Worm (Caenorhabditis elegans): Measurements from ENCODE around the gene irld-8.
A peak's percentile ranks its signal among the peaks of the same experiment; 100 is the strongest.
"Not testable (repeated sequence)": the region's sequence is repeated elsewhere in the genome, so short reads cannot be mapped to it uniquely, and the experiment has no call there.

irld-8 gene

DNA sequence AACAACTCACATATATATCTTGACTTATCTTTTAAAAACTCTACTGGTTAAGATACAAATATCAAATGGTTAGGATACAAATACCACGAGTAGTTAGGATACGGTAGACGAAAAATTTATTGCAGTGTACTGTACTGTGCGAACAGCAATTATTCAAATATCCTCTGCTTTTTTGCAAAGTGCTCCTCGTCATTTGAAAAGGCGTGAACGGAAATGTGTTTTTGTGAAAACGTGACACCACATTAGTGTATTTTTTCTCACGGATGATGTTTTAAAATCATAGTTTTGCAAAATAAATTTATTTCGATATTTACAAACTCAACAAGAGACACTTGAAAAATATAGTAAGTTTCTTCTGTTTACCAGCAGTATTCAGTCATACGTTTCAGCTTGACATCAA, 3.2 kb downstream of the irld-8 start, which contains the start of gene F42G8.8:
F42G8.8 (plus strand) TSS at position 301 of the 400 bp plus-strand sequence.
- no peak for TF ChIP-seq hpl-2 (GFP tag; optimal IDR thresholded peaks at IDR 0.05)

ce11 chrIV:8122349-8122748, 6.8 kb downstream of the irld-8 start, which contains the start of gene erp-44.3:
Gene erp-44.3 (plus strand): TSS chrIV:8122649.
- not testable (repeated sequence) for TF ChIP-seq snpc-4 (tag; optimal IDR thresholded peaks at IDR 0.05); ama-1 (optimal IDR thresholded peaks at IDR 0.05); unc-30 (tag; optimal IDR thresholded peaks at IDR 0.05)

DNA sequence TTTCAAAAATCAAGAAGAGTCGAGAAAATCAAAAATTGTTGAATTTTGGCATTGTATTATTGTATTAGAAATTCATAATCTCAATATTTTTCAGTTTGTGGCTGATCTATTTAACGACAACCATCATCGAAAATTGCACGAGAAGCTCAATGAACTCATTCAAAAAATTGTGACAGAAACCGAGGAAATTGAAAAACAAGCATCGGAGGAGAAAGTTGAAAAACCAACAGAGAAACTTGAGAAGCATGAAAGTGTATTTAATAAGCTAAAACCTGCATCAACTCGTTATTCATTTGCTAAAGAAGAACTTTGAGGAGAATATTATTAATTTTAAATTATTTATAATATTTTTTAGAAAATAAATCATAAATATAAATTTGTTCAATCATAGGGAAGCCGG, 11.3 kb downstream of the irld-8 start, which contains the start of gene ceph-41:
ceph-41 (plus strand) TSS at position 301 of the 400 bp plus-strand sequence.
- TF ChIP-seq unc-86 (tag; optimal IDR thresholded peaks at IDR 0.05), result no peak
- no peak for TF ChIP-seq efl-1 (optimal IDR thresholded peaks at IDR 0.05)
- TF ChIP-seq efl-1 (GFP tag; optimal IDR thresholded peaks at IDR 0.05 in 1 of 2), result peak in 1 of 2 experiments; percentile 18

DNA sequence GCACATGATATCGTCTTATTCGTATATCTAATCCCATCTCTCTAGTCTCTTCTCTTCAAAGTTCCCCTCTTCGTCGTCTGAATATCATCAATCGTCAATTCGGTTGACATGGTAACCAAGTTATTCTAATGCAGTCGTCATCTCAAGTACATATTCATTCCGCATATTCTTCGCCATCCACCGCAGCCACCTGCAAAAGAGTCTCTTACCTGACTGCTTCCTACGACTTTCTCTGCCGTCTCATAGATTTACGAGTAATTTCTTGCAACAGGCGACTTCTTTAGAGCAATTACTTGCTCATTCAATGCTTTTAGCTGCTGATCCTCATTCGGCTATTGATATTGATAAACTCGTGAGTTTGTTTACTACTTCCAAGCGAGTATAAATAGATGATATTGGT, 11.9 kb downstream of the irld-8 start:
- TF ChIP-seq nhr-84 (tag; optimal IDR thresholded peaks at IDR 0.05), result no peak
- peak; percentile 1 for TF ChIP-seq egl-13 (tag; optimal IDR thresholded peaks at IDR 0.05)
- no peak for TF ChIP-seq mep-1 (tag; optimal IDR thresholded peaks at IDR 0.05)
- TF ChIP-seq fos-1 (tag; optimal IDR thresholded peaks at IDR 0.05), result no peak
- no peak for TF ChIP-seq alr-1 (tag; optimal IDR thresholded peaks at IDR 0.05; ENCODE audit: borderline replicate concordance)
- no peak for TF ChIP-seq zip-4 (GFP tag; optimal IDR thresholded peaks at IDR 0.05)
- TF ChIP-seq fkh-8 (tag; optimal IDR thresholded peaks at IDR 0.05), result peak; percentile 85
- no peak for TF ChIP-seq ztf-11 (tag; optimal IDR thresholded peaks at IDR 0.05)
- TF ChIP-seq pag-3 (tag; optimal IDR thresholded peaks at IDR 0.05; ENCODE audit: borderline replicate concordance, insufficient read depth), result no peak
- no peak for TF ChIP-seq sup-37 (GFP tag; optimal IDR thresholded peaks at IDR 0.05)
- no peak for TF ChIP-seq ztf-4 (tag; optimal IDR thresholded peaks at IDR 0.05)
- no peak for TF ChIP-seq lin-13 (GFP tag; optimal IDR thresholded peaks at IDR 0.05)
- TF ChIP-seq sox-4 (tag; optimal IDR thresholded peaks at IDR 0.05), result peak; percentile 57
- no peak for TF ChIP-seq swsn-7 (tag; optimal IDR thresholded peaks at IDR 0.05)
- TF ChIP-seq skn-1 (tag; optimal IDR thresholded peaks at IDR 0.05), result no peak
- TF ChIP-seq snpc-4 (tag; optimal IDR thresholded peaks at IDR 0.05), result no peak
- TF ChIP-seq ceh-82 (tag; optimal IDR thresholded peaks at IDR 0.05), result no peak
- peak; percentile 44 for TF ChIP-seq pax-3 (tag; optimal IDR thresholded peaks at IDR 0.05)
- peak; percentile 70 for TF ChIP-seq dsc-1 (tag; optimal IDR thresholded peaks at IDR 0.05)
- no peak for TF ChIP-seq tbx-2 (tag; optimal IDR thresholded peaks at IDR 0.05)
- TF ChIP-seq mab-9 (GFP tag; IDR thresholded peaks at IDR 0.05), result no peak
- TF ChIP-seq nhr-71 (tag; optimal IDR thresholded peaks at IDR 0.05), result no peak

DNA sequence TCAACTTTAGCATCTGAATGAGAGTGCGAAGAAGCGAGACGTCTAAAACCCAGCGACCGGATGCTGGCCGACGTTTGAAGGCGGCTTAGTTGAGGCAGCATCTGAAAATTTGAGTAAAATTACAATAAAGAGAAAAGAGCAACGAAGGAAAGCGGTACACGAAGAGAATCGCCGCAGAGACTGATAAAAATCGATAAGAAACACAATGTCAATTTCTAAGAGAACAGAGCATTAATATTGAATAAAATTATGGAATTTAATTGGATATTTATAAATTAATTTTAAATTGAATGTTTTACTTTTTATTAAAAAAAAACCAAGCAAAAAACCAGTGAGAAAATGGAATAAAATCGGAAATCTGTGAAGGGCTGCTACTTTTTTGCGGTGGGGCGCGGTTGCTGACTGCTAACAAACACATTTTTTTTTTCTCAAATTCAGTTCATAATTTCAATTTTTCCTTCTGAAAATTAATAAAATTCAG, 14.6 kb downstream of the irld-8 start, which contains the start of the genes ndub-11 and moc-3:
ndub-11 (minus strand) TSS at position 101 of the 481 bp plus-strand sequence.
moc-3 (plus strand) TSS at position 431 of the 481 bp plus-strand sequence.
- TF ChIP-seq pag-3 (tag; optimal IDR thresholded peaks at IDR 0.05; ENCODE audit: borderline replicate concordance, insufficient read depth) (no peak), ets-5 (GFP tag; IDR thresholded peaks at IDR 0.05) (no peak), swsn-7 (tag; optimal IDR thresholded peaks at IDR 0.05) (no peak), lsy-2 (tag; optimal IDR thresholded peaks at IDR 0.05) (peak in 1 of 2 experiments; percentile 9), blmp-1 (tag; optimal IDR thresholded peaks at IDR 0.05) (no peak), ceh-63 (GFP tag; optimal IDR thresholded peaks at IDR 0.05) (no peak), dpl-1 (GFP tag; optimal IDR thresholded peaks at IDR 0.05) (peak in 1 of 3 experiments; percentile 25)

DNA sequence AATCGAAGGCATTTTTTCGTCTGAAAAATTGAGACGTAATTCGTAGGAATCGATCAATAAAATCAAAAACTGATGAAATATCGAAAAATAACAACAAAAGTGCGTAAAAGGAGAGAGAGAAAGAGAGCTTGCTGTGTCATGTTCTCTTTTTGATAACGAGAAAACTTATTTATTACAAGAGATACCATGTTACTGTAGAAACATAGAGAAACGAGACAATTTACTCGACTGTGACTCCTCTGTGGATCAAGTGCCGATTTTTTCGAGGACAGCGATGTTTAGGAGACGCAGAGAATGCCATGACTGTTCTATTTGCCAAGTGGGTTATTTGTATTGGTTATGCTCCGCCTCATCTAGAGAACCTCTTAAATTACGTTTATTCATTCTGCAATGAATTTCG, 18.0 kb downstream of the irld-8 start, which contains the start of gene sph-1:
sph-1 (minus strand) TSS at position 23 of the 400 bp plus-strand sequence.
- TF ChIP-seq efl-1 (optimal IDR thresholded peaks at IDR 0.05) (peak in 1 of 2 experiments; percentile 9), efl-1 (GFP tag; optimal IDR thresholded peaks at IDR 0.05 in 1 of 2) (peak in 1 of 2 experiments; percentile 89), mdl-1 (tag; optimal IDR thresholded peaks at IDR 0.05) (peak in 1 of 2 experiments; percentile 13), blmp-1 (tag; optimal IDR thresholded peaks at IDR 0.05) (peak; percentile 22), C16A3.4 (tag; optimal IDR thresholded peaks at IDR 0.05) (no peak), fos-1 (tag; optimal IDR thresholded peaks at IDR 0.05) (peak; percentile 40), dsc-1 (tag; optimal IDR thresholded peaks at IDR 0.05) (no peak), snu-23 (GFP tag; optimal IDR thresholded peaks at IDR 0.05) (peak; percentile 52), C34B4.2 (tag; optimal IDR thresholded peaks at IDR 0.05) (no peak), ces-1 (GFP tag; optimal IDR thresholded peaks at IDR 0.05) (no peak), lir-3 (tag; optimal IDR thresholded peaks at IDR 0.05; ENCODE audit: poor library complexity) (no peak), lsy-2 (tag; optimal IDR thresholded peaks at IDR 0.05) (peak in 1 of 2 experiments; percentile 21), elt-3 (tag; optimal IDR thresholded peaks at IDR 0.05) (no peak), nhr-71 (tag; optimal IDR thresholded peaks at IDR 0.05) (peak; percentile 36), nhr-20 (tag; optimal IDR thresholded peaks at IDR 0.05) (peak; percentile 38), nhr-77 (tag; optimal IDR thresholded peaks at IDR 0.05) (peak; percentile 46), mep-1 (tag; optimal IDR thresholded peaks at IDR 0.05) (peak; percentile 47)

Data from whole organism, L1 larva.